Worm (Caenorhabditis elegans) whole organism, L4/young adult: Measurements from ENCODE around the gene lec-5.

Experiments used
- dao-5 ChIP-seq: sonication (generic microtip); optimal IDR thresholded peaks from 2 replicates; lab custom pipeline; 2016; ENCODE audit warnings: missing genotype, missing genetic modification characterization, moderate library complexity, missing compliant biosample characterization
- him-1 ChIP-seq: sonication (generic microtip); optimal IDR thresholded peaks from 2 replicates; lab custom pipeline; 2016; ENCODE audit warnings: missing genotype, missing genetic modification reagents, missing genetic modification characterization, missing compliant biosample characterization

DNA sequence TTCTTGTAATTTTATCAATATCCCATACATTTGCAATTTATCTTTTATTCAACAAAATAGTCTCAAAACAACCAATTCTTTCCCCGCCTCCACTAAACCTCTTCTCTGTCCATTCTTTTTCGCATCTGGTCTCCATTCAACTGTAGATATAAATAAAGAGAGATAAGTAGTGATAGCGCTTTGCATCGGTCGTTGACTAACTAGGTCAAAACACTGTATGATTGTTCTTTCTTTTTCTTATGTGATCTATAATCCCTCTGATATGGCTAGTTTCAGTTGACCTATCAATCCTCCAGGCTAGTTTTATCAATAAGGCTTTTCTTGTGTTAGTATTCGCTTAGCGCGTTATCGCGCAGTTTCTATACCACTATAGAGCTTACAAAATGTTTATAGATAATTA is 12.4 kb upstream of the lec-5 start:
- TF ChIP-seq dao-5 (tag; lab: Kevin White, UChicago) (no peak), him-1 (tag; lab: Kevin White, UChicago) (no peak)
